Fruit fly (Drosophila melanogaster) whole organism, pupa: ENCODE measurements around the gene Mrgn1.

Experiments used
- CG10348 ChIP-seq: fragments of 200-800 bp; sonication (Bioruptor generic); IDR thresholded peaks from 2 replicates; pipeline ENCODE4 v1.3.6; 2022; ENCODE audit warnings: missing biosample characterization, missing genetic modification characterization
- CG15710 ChIP-seq: fragments of 200-800 bp; sonication (Bioruptor generic); optimal IDR thresholded peaks from 2 replicates; lab custom pipeline; 2018; ENCODE audit warnings: missing biosample characterization, mild to moderate bottlenecking, missing genetic modification characterization, moderate library complexity
- CG17806 ChIP-seq: fragments of 200-800 bp; sonication (Bioruptor generic); optimal IDR thresholded peaks from 2 replicates; lab custom pipeline; 2018; ENCODE audit warnings: missing biosample characterization, mild to moderate bottlenecking, missing genetic modification characterization, moderate library complexity
- CG34367 ChIP-seq: fragments of 200-800 bp; sonication (Bioruptor generic); optimal IDR thresholded peaks from 2 replicates; lab custom pipeline; 2018; ENCODE audit warnings: missing biosample characterization, mild to moderate bottlenecking, missing genetic modification characterization
- CG4496 ChIP-seq: fragments of 200-800 bp; sonication (Bioruptor generic); IDR thresholded peaks from 3 replicates; pipeline ENCODE4 v1.3.6; 2022; ENCODE audit warnings: missing biosample characterization, missing genetic modification characterization
- D1 ChIP-seq: fragments of 200-800 bp; sonication (Bioruptor generic); optimal IDR thresholded peaks from 2 replicates; lab custom pipeline; 2018; ENCODE audit warnings: missing biosample characterization, mild to moderate bottlenecking, missing genetic modification characterization, moderate library complexity
- EcR ChIP-seq: fragments of 200-800 bp; sonication (Bioruptor generic); optimal IDR thresholded peaks from 3 replicates; lab custom pipeline; 2019; ENCODE audit warnings: missing biosample characterization, missing genetic modification characterization, mild to moderate bottlenecking, moderate library complexity, missing genetic modification reagents
- Ets98B ChIP-seq: fragments of 200-800 bp; sonication (Bioruptor generic); IDR thresholded peaks from 2 replicates; pipeline ENCODE4 v1.3.6; 2022; ENCODE audit warnings: missing biosample characterization, missing genetic modification characterization
- Pif1A ChIP-seq: fragments of 200-800 bp; sonication (Bioruptor generic); optimal IDR thresholded peaks from 3 replicates; lab custom pipeline; 2016; ENCODE audit warnings: missing biosample characterization, missing genetic modification characterization
- Snoo ChIP-seq: fragments of 200-800 bp; sonication (Bioruptor generic); optimal IDR thresholded peaks from 3 replicates; lab custom pipeline; 2017; ENCODE audit warnings: missing biosample characterization, mild to moderate bottlenecking, missing genetic modification characterization, inconsistent platforms
- fd96Ca ChIP-seq: fragments of 200-800 bp; sonication (Bioruptor generic); IDR thresholded peaks from 3 replicates; pipeline ENCODE4 v1.3.6; 2022; ENCODE audit warnings: missing biosample characterization, missing genetic modification characterization
- gl ChIP-seq: fragments of 200-800 bp; sonication (Bioruptor generic); optimal IDR thresholded peaks from 2 replicates; lab custom pipeline; 2018; ENCODE audit warnings: missing biosample characterization, mild to moderate bottlenecking, missing genetic modification characterization

- no peak for TF ChIP-seq CG10348 (GFP tag; lab: Robert Waterston, UW)
- TF ChIP-seq CG15710 (tag; lab: Kevin White, UChicago) = no peak
- TF ChIP-seq D1 (tag; lab: Kevin White, UChicago) = no peak
- TF ChIP-seq fd96Ca (GFP tag; lab: Robert Waterston, UW) = no peak
- TF ChIP-seq Snoo = no peak
- no peak for TF ChIP-seq Ets98B (GFP tag; lab: Robert Waterston, UW)
- no peak for TF ChIP-seq CG17806
- TF ChIP-seq CG34367 (tag; lab: Kevin White, UChicago) = no peak
- no peak for TF ChIP-seq EcR (GFP tag; lab: Kevin White, UChicago)
- TF ChIP-seq Pif1A (GFP tag; lab: Kevin White, UChicago) = no peak
- no peak for TF ChIP-seq CG4496 (GFP tag; lab: Robert Waterston, UW)
- TF ChIP-seq gl (tag; lab: Kevin White, UChicago) = no peak
These were observed 41.5 kb downstream of the Mrgn1 start, which contains the start of gene CG12177 for dm6 chrX:13680262-13680661.
